Fruit fly (Drosophila melanogaster) whole organism, embryonic: ENCODE results near the gene CG14655.

ENCODE experiments used
- Aef1 ChIP-seq: fragments of 200-800 bp; sonication (Bioruptor generic); IDR thresholded peaks from 3 replicates; pipeline ENCODE4 v1.3.6; 2022; ENCODE audit warnings: missing biosample characterization, missing genetic modification characterization
- Atf-2 ChIP-seq: fragments of 200-800 bp; sonication (Bioruptor generic); optimal IDR thresholded peaks from 2 replicates; lab custom pipeline; 2016; ENCODE audit warnings: missing biosample characterization, missing genetic modification characterization
- B-H1 ChIP-seq: fragments of 200-800 bp; sonication (Bioruptor generic); IDR thresholded peaks from 3 replicates; pipeline ENCODE4 v1.3.6; 2022; ENCODE audit warnings: missing biosample characterization, missing genetic modification characterization
- CG10147 ChIP-seq: fragments of 200-800 bp; sonication (Bioruptor generic); optimal IDR thresholded peaks from 2 replicates; lab custom pipeline; 2019; ENCODE audit warnings: missing biosample characterization, mild to moderate bottlenecking, missing genetic modification characterization, moderate library complexity
- CG1024 ChIP-seq: fragments of 200-800 bp; sonication (Bioruptor generic); IDR thresholded peaks from 2 replicates; pipeline ENCODE4 v1.3.6; 2022; ENCODE audit warnings: missing biosample characterization, missing genetic modification characterization
- CG14050 ChIP-seq: fragments of 200-800 bp; sonication (Bioruptor generic); IDR thresholded peaks from 3 replicates; pipeline ENCODE4 v1.3.6; 2022; ENCODE audit warnings: missing biosample characterization, missing genetic modification characterization
- CG14710 ChIP-seq: fragments of 200-800 bp; sonication (Bioruptor generic); optimal IDR thresholded peaks from 3 replicates; lab custom pipeline; 2019; ENCODE audit warnings: missing biosample characterization, mild to moderate bottlenecking, missing genetic modification characterization, moderate library complexity
- CG14860 ChIP-seq: fragments of 200-800 bp; sonication (Bioruptor generic); IDR thresholded peaks from 3 replicates; pipeline ENCODE4 v1.3.6; 2022; ENCODE audit warnings: missing biosample characterization, missing genetic modification characterization; ENCODE audit not compliant: partially characterized antibody
- CG1602 ChIP-seq: fragments of 200-800 bp; sonication (Bioruptor generic); optimal IDR thresholded peaks from 3 replicates; lab custom pipeline; 2016; ENCODE audit warnings: missing biosample characterization, missing genetic modification characterization
- CG16863 ChIP-seq: fragments of 200-800 bp; sonication (Bioruptor generic); optimal IDR thresholded peaks from 3 replicates; lab custom pipeline; 2016; ENCODE audit warnings: missing biosample characterization, missing genetic modification characterization
- CG17912 ChIP-seq: fragments of 200-800 bp; sonication (Bioruptor generic); optimal IDR thresholded peaks from 2 replicates; lab custom pipeline; 2018; ENCODE audit warnings: missing biosample characterization, mild to moderate bottlenecking, missing genetic modification characterization
- CG18619 ChIP-seq: fragments of 200-800 bp; sonication (Bioruptor generic); optimal IDR thresholded peaks from 3 replicates; lab custom pipeline; 2017; ENCODE audit warnings: missing biosample characterization, mild to moderate bottlenecking, missing genetic modification characterization
- CG18764 ChIP-seq: fragments of 200-800 bp; sonication (Bioruptor generic); optimal IDR thresholded peaks from 3 replicates; lab custom pipeline; 2016; ENCODE audit warnings: missing biosample characterization, missing genetic modification characterization
- CG2199 ChIP-seq: fragments of 200-800 bp; sonication (Bioruptor generic); IDR thresholded peaks from 3 replicates; pipeline ENCODE4 v1.3.6; 2022; ENCODE audit warnings: missing biosample characterization, missing genetic modification characterization
- CG3163 ChIP-seq: fragments of 200-800 bp; sonication (Bioruptor generic); optimal IDR thresholded peaks from 3 replicates; lab custom pipeline; 2016; ENCODE audit warnings: missing biosample characterization, missing genetic modification characterization
- CG34224 ChIP-seq: fragments of 200-800 bp; sonication (Bioruptor generic); IDR thresholded peaks from 3 replicates; pipeline ENCODE4 v1.3.6; 2022; ENCODE audit warnings: missing biosample characterization, missing genetic modification characterization; ENCODE audit not compliant: partially characterized antibody
- CG34376 ChIP-seq: fragments of 200-800 bp; sonication (Bioruptor generic); optimal IDR thresholded peaks from 2 replicates; lab custom pipeline; 2018; ENCODE audit warnings: missing biosample characterization, mild to moderate bottlenecking, missing genetic modification characterization
- CG4328 ChIP-seq: fragments of 200-800 bp; sonication (Bioruptor generic); optimal IDR thresholded peaks from 3 replicates; lab custom pipeline; 2017; ENCODE audit warnings: missing biosample characterization, missing genetic modification reagents, missing genetic modification characterization
- CG5180 ChIP-seq: fragments of 200-800 bp; sonication (Bioruptor generic); optimal IDR thresholded peaks from 3 replicates; lab custom pipeline; 2017; ENCODE audit warnings: missing biosample characterization, missing genetic modification characterization, mild to moderate bottlenecking, moderate library complexity, missing genetic modification reagents
- CG7786 ChIP-seq: fragments of 200-800 bp; sonication (Bioruptor generic); optimal IDR thresholded peaks from 2 replicates; lab custom pipeline; 2016; ENCODE audit warnings: missing biosample characterization, missing genetic modification characterization
- CG9876 ChIP-seq: fragments of 200-800 bp; sonication (Bioruptor generic); optimal IDR thresholded peaks from 2 replicates; lab custom pipeline; 2016; ENCODE audit warnings: missing biosample characterization, missing genetic modification characterization
- CkIIα-i1 ChIP-seq: fragments of 200-800 bp; sonication (Bioruptor generic); IDR thresholded peaks from 2 replicates; pipeline ENCODE4 v1.3.6; 2022; ENCODE audit warnings: missing biosample characterization, missing genetic modification characterization
- Hey ChIP-seq: fragments of 200-800 bp; sonication (Bioruptor generic); optimal IDR thresholded peaks from 3 replicates; lab custom pipeline; 2018; ENCODE audit warnings: missing biosample characterization, mild to moderate bottlenecking, missing genetic modification characterization
- Hmx ChIP-seq: fragments of 200-800 bp; sonication (Bioruptor generic); optimal IDR thresholded peaks from 2 replicates; lab custom pipeline; 2016; ENCODE audit warnings: missing biosample characterization, missing genetic modification characterization
- Kr ChIP-seq: fragments of 200-800 bp; sonication (Bioruptor generic); optimal IDR thresholded peaks from 2 replicates; lab custom pipeline; 2017; ENCODE audit warnings: missing biosample characterization, mild to moderate bottlenecking, missing genetic modification characterization
- Sox102F ChIP-seq: fragments of 200-800 bp; sonication (Bioruptor generic); optimal IDR thresholded peaks from 2 replicates; lab custom pipeline; 2018; ENCODE audit warnings: missing biosample characterization, mild to moderate bottlenecking, missing genetic modification characterization, moderate library complexity
- Sry-δ ChIP-seq: fragments of 200-800 bp; sonication (Bioruptor generic); optimal IDR thresholded peaks from 2 replicates; lab custom pipeline; 2016; ENCODE audit warnings: missing biosample characterization, missing genetic modification characterization
- Xbp1 ChIP-seq: fragments of 200-800 bp; sonication (Bioruptor generic); optimal IDR thresholded peaks from 3 replicates; lab custom pipeline; 2016; ENCODE audit warnings: missing biosample characterization, mild to moderate bottlenecking, missing genetic modification characterization
- abd-A ChIP-seq: fragments of 200-800 bp; sonication (Bioruptor generic); optimal IDR thresholded peaks from 3 replicates; lab custom pipeline; 2019; ENCODE audit warnings: missing biosample characterization, mild to moderate bottlenecking, missing genetic modification characterization, moderate library complexity
- ac ChIP-seq: fragments of 200-800 bp; sonication (Bioruptor generic); optimal IDR thresholded peaks from 3 replicates; lab custom pipeline; 2017; ENCODE audit warnings: missing biosample characterization, mild to moderate bottlenecking, missing genetic modification characterization
- ato ChIP-seq: fragments of 200-800 bp; sonication (Bioruptor generic); IDR thresholded peaks from 2 replicates; pipeline ENCODE4 v1.3.6; 2022; ENCODE audit warnings: missing biosample characterization, missing genetic modification characterization; ENCODE audit not compliant: partially characterized antibody
- bab2 ChIP-seq: fragments of 200-800 bp; sonication (Bioruptor generic); optimal IDR thresholded peaks from 2 replicates; lab custom pipeline; 2016; ENCODE audit warnings: missing biosample characterization, missing genetic modification characterization
- chif ChIP-seq, 2 experiments: fragments of 200-800 bp; sonication (Bioruptor generic); optimal IDR thresholded peaks; 3 replicates each; lab custom pipeline; 2016; ENCODE audit warnings: missing biosample characterization in 2 of 2, missing genetic modification characterization in 2 of 2
- dm ChIP-seq: fragments of 200-800 bp; sonication (Bioruptor generic); optimal IDR thresholded peaks from 3 replicates; lab custom pipeline; 2016; ENCODE audit warnings: missing biosample characterization, missing genetic modification characterization
- fd3F ChIP-seq: fragments of 200-800 bp; sonication (Bioruptor generic); optimal IDR thresholded peaks from 2 replicates; lab custom pipeline; 2018; ENCODE audit warnings: missing biosample characterization, mild to moderate bottlenecking, missing genetic modification characterization, moderate library complexity
- fd96Cb ChIP-seq: fragments of 200-800 bp; sonication (Bioruptor generic); optimal IDR thresholded peaks from 2 replicates; lab custom pipeline; 2018; ENCODE audit warnings: missing biosample characterization, mild to moderate bottlenecking, missing genetic modification characterization, moderate library complexity
- grn ChIP-seq: fragments of 200-800 bp; sonication (Bioruptor generic); optimal IDR thresholded peaks from 3 replicates; lab custom pipeline; 2017; ENCODE audit warnings: missing biosample characterization, missing genetic modification characterization
- hb ChIP-seq: fragments of 200-800 bp; sonication (Bioruptor generic); IDR thresholded peaks from 3 replicates; pipeline ENCODE4 v1.3.6; 2022; ENCODE audit warnings: missing biosample characterization, missing genetic modification characterization; ENCODE audit not compliant: partially characterized antibody
- lola ChIP-seq, 3 experiments: fragments of >200 bp in 2 of 3; fragments of 200-800 bp in 1 of 3; sonication (Bioruptor generic) in 1 of 3; optimal IDR thresholded peaks; 2 replicates each; lab custom pipeline; 2017 to 2019; ENCODE audit warnings: missing biosample characterization in 3 of 3, missing genetic modification characterization in 3 of 3, mild to moderate bottlenecking in 1 of 3, moderate library complexity in 1 of 3
- odd ChIP-seq: fragments of 200-800 bp; sonication (Bioruptor generic); optimal IDR thresholded peaks from 2 replicates; lab custom pipeline; 2017; ENCODE audit warnings: missing biosample characterization, mild to moderate bottlenecking, missing genetic modification characterization
- pb ChIP-seq: fragments of 200-800 bp; sonication (Bioruptor generic); optimal IDR thresholded peaks from 3 replicates; lab custom pipeline; 2016; ENCODE audit warnings: missing biosample characterization, missing genetic modification characterization
- peb ChIP-seq: fragments of 200-800 bp; sonication (Bioruptor generic); IDR thresholded peaks from 2 replicates; pipeline ENCODE4 v1.3.6; 2022; ENCODE audit warnings: missing biosample characterization, missing genetic modification characterization
- phol ChIP-seq: fragments of 200-800 bp; sonication (Bioruptor generic); optimal IDR thresholded peaks from 3 replicates; lab custom pipeline; 2018; ENCODE audit warnings: missing biosample characterization, mild to moderate bottlenecking, missing genetic modification characterization, moderate library complexity
- schlank ChIP-seq: fragments of 200-800 bp; sonication (Bioruptor generic); optimal IDR thresholded peaks from 2 replicates; lab custom pipeline; 2018; ENCODE audit warnings: missing biosample characterization, mild to moderate bottlenecking, missing genetic modification characterization
- sna ChIP-seq: fragments of 200-800 bp; sonication (Bioruptor generic); IDR thresholded peaks from 2 replicates; pipeline ENCODE4 v1.3.6; 2022; ENCODE audit warnings: missing biosample characterization, missing genetic modification characterization; ENCODE audit not compliant: partially characterized antibody
- ssp ChIP-seq: fragments of 200-800 bp; sonication (Bioruptor generic); IDR thresholded peaks from 2 replicates; pipeline ENCODE4 v1.3.6; 2022; ENCODE audit warnings: missing biosample characterization, missing genetic modification characterization
- trem ChIP-seq: fragments of 200-800 bp; optimal IDR thresholded peaks from 3 replicates; lab custom pipeline; 2019; ENCODE audit warnings: missing biosample characterization, mild to moderate bottlenecking, missing genetic modification characterization, moderate library complexity
- vvl ChIP-seq: fragments of 200-800 bp; sonication (Bioruptor generic); IDR thresholded peaks from 2 replicates; pipeline ENCODE4 v1.3.6; 2022; ENCODE audit warnings: missing biosample characterization, missing genetic modification characterization
- zen ChIP-seq: fragments of 200-800 bp; sonication (Bioruptor generic); optimal IDR thresholded peaks from 3 replicates; lab custom pipeline; 2018; ENCODE audit warnings: missing biosample characterization, mild to moderate bottlenecking, missing genetic modification characterization, moderate library complexity

CG14655 gene

dm6 chr3R:4807582-4807981 is 27.5 kb upstream of the CG14655 start (continued):
- no peak for TF ChIP-seq CG14710 (tag; lab: Kevin White, UChicago)
- no peak for TF ChIP-seq ato (GFP tag; lab: Robert Waterston, UW)
- no peak for TF ChIP-seq hb (GFP tag; lab: Robert Waterston, UW)
- 0 out of 3 replicates have a peak, but pooled peaks have one; percentile 44 for TF ChIP-seq CG2199
- TF ChIP-seq chif (GFP tag; optimal IDR thresholded peaks at IDR 0.05; lab: Kevin White, UChicago) = no peak
- TF ChIP-seq CG1602 (GFP tag; lab: Kevin White, UChicago) = no peak

- TF ChIP-seq CG7786 (GFP tag; lab: Kevin White, UChicago) (no peak), B-H1 (GFP tag; lab: Robert Waterston, UW) (no peak; the same call in 2 of the 3 replicates), Atf-2 (GFP tag; lab: Kevin White, UChicago) (peak; percentile 35), zen (tag; lab: Kevin White, UChicago) (no peak), CG18619 (peak; percentile 42), fd96Cb (tag; lab: Kevin White, UChicago) (no peak), CG14860 (GFP tag; lab: Robert Waterston, UW) (no peak), grn (GFP tag; lab: Kevin White, UChicago) (peak; percentile 49), ac (GFP tag; lab: Kevin White, UChicago) (peak; percentile 71), CG3163 (GFP tag; lab: Kevin White, UChicago) (peak; percentile 63), bab2 (peak; percentile 77), CG1024 (GFP tag; lab: Robert Waterston, UW) (peak; percentile 52; the same call in 1 of the 2 replicates), peb (no peak), CG10147 (GFP tag; lab: Kevin White, UChicago) (peak; percentile 10), lola (GFP tag; optimal IDR thresholded peaks at IDR 0.05; lab: Kevin White, UChicago) (peak in 1 of 3 experiments; percentile 34), sna (GFP tag; lab: Robert Waterston, UW) (no peak), CG17912 (GFP tag; lab: Kevin White, UChicago) (peak; percentile 63), trem (peak; percentile 13), CG14050 (GFP tag; lab: Robert Waterston, UW) (no peak), abd-A (tag; lab: Kevin White, UChicago) (peak; percentile 46), odd (peak; percentile 83), dm (GFP tag; lab: Kevin White, UChicago) (no peak), Aef1 (no peak), Sox102F (GFP tag; lab: Kevin White, UChicago) (peak; percentile 48), phol (tag; lab: Kevin White, UChicago) (peak; percentile 35), Hey (tag; lab: Kevin White, UChicago) (peak; percentile 28), CkIIα-i1 (no peak), ssp (no peak), Sry-δ (GFP tag; lab: Kevin White, UChicago) (peak; percentile 17), CG4328 (GFP tag; lab: Kevin White, UChicago) (peak; percentile 49), CG34224 (GFP tag; lab: Robert Waterston, UW) (peak; percentile 32; the same call in 1 of the 3 replicates), pb (GFP tag; lab: Kevin White, UChicago) (peak; percentile 44), schlank (tag; lab: Kevin White, UChicago) (no peak), CG9876 (peak; percentile 30), CG16863 (GFP tag; lab: Kevin White, UChicago) (peak; percentile 70), Xbp1 (GFP tag; lab: Kevin White, UChicago) (peak; percentile 6), fd3F (peak; percentile 18), Hmx (GFP tag; lab: Kevin White, UChicago) (no peak), CG18764 (GFP tag; lab: Kevin White, UChicago) (peak; percentile 57), CG34376 (GFP tag; lab: Kevin White, UChicago) (peak; percentile 85), CG5180 (peak; percentile 67), vvl (peak; percentile 48), Kr (GFP tag; lab: Kevin White, UChicago) (no peak)
Observed at dm6 chr3R:4806318-4806757, 26.2 kb upstream of the CG14655 start.
